Worm (Caenorhabditis elegans): ENCODE measurements around the gene trx-5.

The trx-5 gene

ce11 chrV:1531159-1531558, 3.1 kb downstream of the trx-5 start, which contains the start of gene K02H11.4:
Gene K02H11.4 (minus strand): TSS chrV:1531259.
- TF ChIP-seq ceh-79 (tag; optimal IDR thresholded peaks at IDR 0.05) (no peak), ztf-3 (GFP tag; optimal IDR thresholded peaks at IDR 0.05) (no peak), unc-62 (GFP tag; optimal IDR thresholded peaks at IDR 0.05) (no peak)

- no peak for TF ChIP-seq xnd-1 (tag; optimal IDR thresholded peaks at IDR 0.05)
- no peak for TF ChIP-seq ccch-3 (GFP tag; optimal IDR thresholded peaks at IDR 0.05)
These were observed 6.2 kb downstream of the trx-5 start, which contains the start of gene str-236 for ce11 chrV:1527985-1528384. Gene str-236 (minus strand): TSS chrV:1528085.

- no peak for TF ChIP-seq nfyb-1 (GFP tag; IDR thresholded peaks at IDR 0.05)
- TF ChIP-seq rpc-1 (optimal IDR thresholded peaks at IDR 0.05) = no peak
- no peak for TF ChIP-seq rpc-1 (tag; optimal IDR thresholded peaks at IDR 0.05)
- no peak for TF ChIP-seq tbp1 (GFP tag; optimal IDR thresholded peaks at IDR 0.05)
- TF ChIP-seq dpff-1 (tag; optimal IDR thresholded peaks at IDR 0.05) = no peak
- TF ChIP-seq F22D6.2 (tag; optimal IDR thresholded peaks at IDR 0.05) = no peak
- no peak for TF ChIP-seq F52B5.7 (tag; optimal IDR thresholded peaks at IDR 0.05)
- no peak for TF ChIP-seq nfya-1 (tag; optimal IDR thresholded peaks at IDR 0.05; ENCODE audit: borderline replicate concordance, insufficient read depth)
- no peak for TF ChIP-seq F23B12.7 (tag; optimal IDR thresholded peaks at IDR 0.05; ENCODE audit: insufficient read depth)
- TF ChIP-seq D2030.7 (GFP tag; IDR thresholded peaks at IDR 0.05) = no peak
- TF ChIP-seq sea-2 (GFP tag; IDR thresholded peaks at IDR 0.05) = no peak
- TF ChIP-seq egl-44 (GFP tag; IDR thresholded peaks at IDR 0.05) = no peak
These were observed 11.7 kb downstream of the trx-5 start, which contains the start of gene str-243 for ce11 chrV:1522485-1522884. Gene str-243 (plus strand): TSS chrV:1522785.

- TF ChIP-seq pbrm-1 (GFP tag; IDR thresholded peaks at IDR 0.05) = no peak
- no peak for TF ChIP-seq aptf-2 (GFP tag; conservative IDR thresholded peaks at IDR 0.05)
- TF ChIP-seq ceh-58 (GFP tag; IDR thresholded peaks at IDR 0.05) = no peak
- no peak for TF ChIP-seq unc-62 (GFP tag; optimal IDR thresholded peaks at IDR 0.05)
- TF ChIP-seq egl-18 (GFP tag; IDR thresholded peaks at IDR 0.05) = no peak
- TF ChIP-seq Y95B8A.8 (GFP tag; IDR thresholded peaks at IDR 0.05) = no peak
- no peak for TF ChIP-seq chd-7 (tag; optimal IDR thresholded peaks at IDR 0.05)
- no peak for TF ChIP-seq ceh-100 (GFP tag; IDR thresholded peaks at IDR 0.05)
- TF ChIP-seq ekl-4 (GFP tag; IDR thresholded peaks at IDR 0.05) = no peak
- TF ChIP-seq F39B2.1 (GFP tag; IDR thresholded peaks at IDR 0.05) = no peak
- no peak for TF ChIP-seq somi-1 (GFP tag; optimal IDR thresholded peaks at IDR 0.05)
- TF ChIP-seq F22D6.2 (tag; optimal IDR thresholded peaks at IDR 0.05) = no peak
- no peak for TF ChIP-seq C17E4.6 (GFP tag; IDR thresholded peaks at IDR 0.05)
- TF ChIP-seq ZK185.1 (tag; optimal IDR thresholded peaks at IDR 0.05; ENCODE audit: poor library complexity, severe bottlenecking) = no peak
- TF ChIP-seq sptf-2 (GFP tag; optimal IDR thresholded peaks at IDR 0.05) = no peak
These were observed 12.4 kb downstream of the trx-5 start, which contains the start of gene str-240 for ce11 chrV:1521845-1522244. Gene str-240 (minus strand): TSS chrV:1521945.

- no peak for TF ChIP-seq dox-1 (GFP tag; IDR thresholded peaks at IDR 0.05)
- no peak for TF ChIP-seq die-1 (tag; optimal IDR thresholded peaks at IDR 0.05)
- TF ChIP-seq Y56A3A.18 (GFP tag; IDR thresholded peaks at IDR 0.05) = no peak
- no peak for TF ChIP-seq ceh-40 (GFP tag; IDR thresholded peaks at IDR 0.05)
- no peak for TF ChIP-seq zfh-2 (GFP tag; conservative IDR thresholded peaks at IDR 0.05)
- no peak for TF ChIP-seq attf-5 (GFP tag; optimal IDR thresholded peaks at IDR 0.05)
- no peak for TF ChIP-seq ztf-18 (tag; optimal IDR thresholded peaks at IDR 0.05)
- TF ChIP-seq unc-62 (GFP tag; optimal IDR thresholded peaks at IDR 0.05) = no peak
- TF ChIP-seq ceh-58 (GFP tag; IDR thresholded peaks at IDR 0.05) = no peak
- TF ChIP-seq egl-18 (GFP tag; IDR thresholded peaks at IDR 0.05) = no peak
- no peak for TF ChIP-seq Y79H2A.3 (GFP tag; conservative IDR thresholded peaks at IDR 0.05)
- TF ChIP-seq pha-4 (tag; optimal IDR thresholded peaks at IDR 0.05) = no peak
- TF ChIP-seq ceh-27 (GFP tag; optimal IDR thresholded peaks at IDR 0.05) = no peak
- no peak for TF ChIP-seq Y95B8A.8 (GFP tag; IDR thresholded peaks at IDR 0.05)
- TF ChIP-seq madf-3 (GFP tag; IDR thresholded peaks at IDR 0.05) = no peak
- no peak for TF ChIP-seq ama-1 (optimal IDR thresholded peaks at IDR 0.05)
- no peak for TF ChIP-seq ama-1 (GFP tag; optimal IDR thresholded peaks at IDR 0.05)
- TF ChIP-seq nfya-2 (GFP tag; IDR thresholded peaks at IDR 0.05) = no peak
- no peak for TF ChIP-seq B0035.1 (tag; optimal IDR thresholded peaks at IDR 0.05)
- TF ChIP-seq ztf-3 (GFP tag; optimal IDR thresholded peaks at IDR 0.05) = no peak
These were observed 22.7 kb downstream of the trx-5 start, which contains the start of gene nhr-260 for ce11 chrV:1511537-1511936. Gene nhr-260 (minus strand): TSS chrV:1511637.
